Worm (Caenorhabditis elegans): ENCODE measurements around the gene ergo-1.

- no peak for TF ChIP-seq flt-1 (GFP tag; IDR thresholded peaks at IDR 0.05)
- no peak for TF ChIP-seq scrt-1 (GFP tag; IDR thresholded peaks at IDR 0.05)
- TF ChIP-seq ama-1 (optimal IDR thresholded peaks at IDR 0.05): no peak
- no peak for TF ChIP-seq pes-1 (GFP tag; IDR thresholded peaks at IDR 0.05)
- TF ChIP-seq hmbx-1 (tag; optimal IDR thresholded peaks at IDR 0.05): no peak
- TF ChIP-seq ceh-36 (tag; optimal IDR thresholded peaks at IDR 0.05): no peak
- no peak for TF ChIP-seq aly-1 (tag; optimal IDR thresholded peaks at IDR 0.05)
- TF ChIP-seq hmg-4 (GFP tag; optimal IDR thresholded peaks at IDR 0.05): no peak
- TF ChIP-seq tra-4 (tag; optimal IDR thresholded peaks at IDR 0.05): no peak
- TF ChIP-seq sea-1 (GFP tag; conservative IDR thresholded peaks at IDR 0.05): no peak
- no peak for TF ChIP-seq tbx-11 (GFP tag; IDR thresholded peaks at IDR 0.05)
- TF ChIP-seq B0310.2 (tag; optimal IDR thresholded peaks at IDR 0.05): no peak
These were observed 42.4 kb upstream of the ergo-1 start for ce11 chrV:966164-966563.

Measured in whole organism, early embryonic.